Worm (Caenorhabditis elegans) whole organism, L4 larva: Measurements from ENCODE around the gene frm-10.

Experiments
- F37D6.2 ChIP-seq: sonication (generic microtip); optimal IDR thresholded peaks from 2 replicates; lab custom pipeline; 2016; ENCODE audit warnings: mild to moderate bottlenecking, missing genetic modification characterization, missing compliant biosample characterization
- F49E8.2 ChIP-seq: sonication (generic microtip); optimal IDR thresholded peaks from 2 replicates; lab custom pipeline; 2016; ENCODE audit warnings: missing compliant biosample characterization, mild to moderate bottlenecking, missing genetic modification characterization, borderline replicate concordance
- T20F7.1 ChIP-seq: fragments of 200-800 bp; sonication (Bioruptor generic); optimal IDR thresholded peaks from 2 replicates; lab custom pipeline; 2018; ENCODE audit warnings: mild to moderate bottlenecking, missing genetic modification characterization, missing compliant biosample characterization
- aha-1 ChIP-seq: fragments of 150-350 bp; peaks from one replicate; lab custom pipeline; 2014; ENCODE audit warnings: missing biosample characterization, missing genetic modification characterization
- ama-1 ChIP-seq: fragments of 150-350 bp; optimal IDR thresholded peaks from 2 replicates; lab custom pipeline; 2014; ENCODE audit warnings: inconsistent platforms, mixed read lengths
- arid-1 ChIP-seq: fragments of 200-800 bp; sonication (Bioruptor generic); conservative IDR thresholded peaks from 2 replicates; pipeline ENCODE4 v1.3.6; 2022; ENCODE audit warnings: missing genetic modification reagents, missing genetic modification characterization, missing compliant biosample characterization
- ceh-28 ChIP-seq: fragments of 150-350 bp; optimal IDR thresholded peaks from 2 replicates; lab custom pipeline; 2014; ENCODE audit warnings: missing biosample characterization, missing genetic modification reagents, missing genetic modification characterization
- ceh-32 ChIP-seq: sonication (generic microtip); optimal IDR thresholded peaks from 2 replicates; lab custom pipeline; 2016; ENCODE audit warnings: mild to moderate bottlenecking, missing genetic modification characterization, missing compliant biosample characterization; ENCODE audit not compliant: poor library complexity
- ceh-82 ChIP-seq: sonication (generic microtip); optimal IDR thresholded peaks from 2 replicates; lab custom pipeline; 2017; ENCODE audit warnings: missing biosample characterization, missing genetic modification characterization
- ces-1 ChIP-seq: fragments of 150-350 bp; sonication (generic microtip); optimal IDR thresholded peaks from 4 replicates; lab custom pipeline; 2014; ENCODE audit warnings: missing biosample characterization, missing genetic modification reagents, missing genetic modification characterization
- daf-12 ChIP-seq: fragments of 150-350 bp; optimal IDR thresholded peaks from 2 replicates; lab custom pipeline; 2014; ENCODE audit warnings: missing biosample characterization, missing genetic modification reagents, missing genetic modification characterization
- daf-16 ChIP-seq, 3 experiments: sonication (generic microtip); optimal IDR thresholded peaks; 2 replicates each; lab custom pipeline; 2016 to 2017; ENCODE audit warnings: missing genetic modification characterization in 3 of 3, missing genetic modification reagents in 3 of 3, mild to moderate bottlenecking in 2 of 3, missing compliant biosample characterization in 2 of 3, missing biosample characterization in 1 of 3, moderate library complexity in 1 of 3
- daf-19 ChIP-seq: fragments of 200-800 bp; sonication (Bioruptor generic); conservative IDR thresholded peaks from 2 replicates; pipeline ENCODE4 v1.3.6; 2022; ENCODE audit warnings: missing genetic modification characterization, missing compliant biosample characterization
- dpl-1 ChIP-seq: fragments of 150-350 bp; optimal IDR thresholded peaks from 2 replicates; lab custom pipeline; 2014; ENCODE audit warnings: missing biosample characterization, missing genetic modification reagents, missing genetic modification characterization
- duxl-1 ChIP-seq: sonication (generic microtip); optimal IDR thresholded peaks from 2 replicates; lab custom pipeline; 2016; ENCODE audit warnings: mild to moderate bottlenecking, missing genetic modification characterization, moderate library complexity, missing compliant biosample characterization; ENCODE audit not compliant: poor library complexity
- dve-1 ChIP-seq: sonication (generic microtip); optimal IDR thresholded peaks from 2 replicates; lab custom pipeline; 2017; ENCODE audit warnings: antibody characterized with exemption, mild to moderate bottlenecking, missing genetic modification characterization, missing compliant biosample characterization; ENCODE audit not compliant: insufficient read depth
- egl-43 ChIP-seq: fragments of 200-800 bp; sonication (Bioruptor generic); IDR thresholded peaks from 2 replicates; pipeline ENCODE4 v1.3.6; 2022; ENCODE audit warnings: missing genetic modification reagents, missing genetic modification characterization, missing compliant biosample characterization
- fkh-10 ChIP-seq: fragments of 150-350 bp; optimal IDR thresholded peaks from 2 replicates; lab custom pipeline; 2014; ENCODE audit warnings: missing biosample characterization, missing genetic modification reagents, missing genetic modification characterization
- hlh-30 ChIP-seq: sonication (generic microtip); optimal IDR thresholded peaks from 2 replicates; lab custom pipeline; 2017; ENCODE audit warnings: antibody characterized with exemption, mild to moderate bottlenecking, missing genetic modification characterization, missing compliant biosample characterization; ENCODE audit not compliant: insufficient read depth
- lin-15B ChIP-seq: fragments of 150-350 bp; sonication (generic microtip); optimal IDR thresholded peaks from 3 replicates; lab custom pipeline; 2014; ENCODE audit warnings: missing biosample characterization, missing genetic modification characterization
- mdl-1 ChIP-seq, 2 experiments: fragments of 150-350 bp in 1 of 2; sonication (generic microtip) in 1 of 2; optimal IDR thresholded peaks; 2 replicates each; lab custom pipeline; 2014 to 2017; ENCODE audit warnings: missing biosample characterization in 2 of 2, missing genetic modification characterization in 2 of 2
- mdt-29 ChIP-seq: fragments of 200-800 bp; sonication (Bioruptor generic); IDR thresholded peaks from 2 replicates; pipeline ENCODE4 v1.3.6; 2022; ENCODE audit warnings: missing genetic modification reagents, missing genetic modification characterization, missing compliant biosample characterization
- mep-1 ChIP-seq: fragments of 150-350 bp; sonication (generic microtip); optimal IDR thresholded peaks from 3 replicates; lab custom pipeline; 2014; ENCODE audit warnings: missing biosample characterization, missing genetic modification characterization
- mes-2 ChIP-seq: sonication (generic microtip); optimal IDR thresholded peaks from 2 replicates; lab custom pipeline; 2016; ENCODE audit warnings: missing genotype, mild to moderate bottlenecking, missing genetic modification characterization, missing compliant biosample characterization; ENCODE audit not compliant: poor library complexity, severe bottlenecking
- nhr-102 ChIP-seq: sonication (generic microtip); optimal IDR thresholded peaks from 2 replicates; lab custom pipeline; 2016; ENCODE audit warnings: mild to moderate bottlenecking, missing genetic modification characterization, moderate library complexity, missing compliant biosample characterization
- nhr-111 ChIP-seq: fragments of 200-800 bp; sonication (Bioruptor generic); optimal IDR thresholded peaks from 2 replicates; lab custom pipeline; 2018; ENCODE audit warnings: mild to moderate bottlenecking, missing genetic modification characterization, missing compliant biosample characterization
- nhr-42 ChIP-seq: fragments of 200-800 bp; sonication (Bioruptor generic); IDR thresholded peaks from 2 replicates; pipeline ENCODE4 v1.3.6; 2022; ENCODE audit warnings: missing genetic modification characterization, missing compliant biosample characterization
- nhr-6 ChIP-seq: fragments of 150-350 bp; optimal IDR thresholded peaks from 2 replicates; lab custom pipeline; 2014; ENCODE audit warnings: missing biosample characterization, missing genetic modification characterization
- nhr-77 ChIP-seq: fragments of 150-350 bp; optimal IDR thresholded peaks from 2 replicates; lab custom pipeline; 2014; ENCODE audit warnings: missing biosample characterization, missing genetic modification characterization
- pha-4 ChIP-seq, 2 experiments: fragments of 150-350 bp in 1 of 2; fragments of 200-800 bp in 1 of 2; sonication (Bioruptor generic) in 1 of 2; IDR thresholded peaks in 1 of 2; optimal IDR thresholded peaks in 1 of 2; 2 replicates each; pipeline versions ENCODE4 v1.3.6 to Lab custom; 2014 to 2022; ENCODE audit warnings: missing genetic modification characterization in 2 of 2, missing genetic modification reagents in 2 of 2, missing biosample characterization in 1 of 2, missing compliant biosample characterization in 1 of 2
- php-3 ChIP-seq: fragments of 200-800 bp; sonication (Bioruptor generic); IDR thresholded peaks from 2 replicates; pipeline ENCODE4 v1.3.6; 2022; ENCODE audit warnings: missing genetic modification reagents, missing genetic modification characterization, missing compliant biosample characterization
- rbr-2 ChIP-seq: sonication (generic microtip); optimal IDR thresholded peaks from 2 replicates; lab custom pipeline; 2016; ENCODE audit warnings: missing genotype, missing genetic modification characterization, missing compliant biosample characterization
- sdz-12 ChIP-seq: fragments of 200-800 bp; sonication (Bioruptor generic); optimal IDR thresholded peaks from 2 replicates; lab custom pipeline; 2018; ENCODE audit warnings: mild to moderate bottlenecking, missing genetic modification characterization, missing compliant biosample characterization
- set-16 ChIP-seq: fragments of 200-800 bp; sonication (Bioruptor generic); IDR thresholded peaks from 2 replicates; pipeline ENCODE4 v1.3.6; 2022; ENCODE audit warnings: missing genetic modification reagents, missing genetic modification characterization, missing compliant biosample characterization
- skn-1 ChIP-seq: fragments of 150-350 bp; optimal IDR thresholded peaks from 2 replicates; lab custom pipeline; 2014; ENCODE audit warnings: missing biosample characterization, missing genetic modification characterization
- snpc-4 ChIP-seq: fragments of 150-350 bp; optimal IDR thresholded peaks from 2 replicates; lab custom pipeline; 2014; ENCODE audit warnings: missing biosample characterization, missing genetic modification characterization
- tag-97 ChIP-seq: fragments of 200-800 bp; sonication (Bioruptor generic); IDR thresholded peaks from 2 replicates; pipeline ENCODE4 v1.3.6; 2022; ENCODE audit warnings: missing genetic modification characterization, missing compliant biosample characterization
- unc-130 ChIP-seq: sonication (generic microtip); optimal IDR thresholded peaks from 2 replicates; lab custom pipeline; 2016; ENCODE audit warnings: missing genetic modification reagents, missing genetic modification characterization, missing compliant biosample characterization
- unc-39 ChIP-seq: sonication (generic microtip); optimal IDR thresholded peaks from 2 replicates; lab custom pipeline; 2017; ENCODE audit warnings: missing biosample characterization, missing genetic modification characterization
- vab-7 ChIP-seq: fragments of 200-800 bp; sonication (Bioruptor generic); IDR thresholded peaks from 2 replicates; pipeline ENCODE4 v1.3.6; 2022; ENCODE audit warnings: missing genetic modification reagents, missing genetic modification characterization, missing compliant biosample characterization
- zag-1 ChIP-seq: fragments of 150-350 bp; optimal IDR thresholded peaks from 2 replicates; lab custom pipeline; 2014; ENCODE audit warnings: missing biosample characterization, missing genetic modification characterization
- zfp-2 ChIP-seq: sonication (generic microtip); optimal IDR thresholded peaks from 2 replicates; lab custom pipeline; 2016; ENCODE audit warnings: mild to moderate bottlenecking, missing genetic modification characterization, missing compliant biosample characterization
- zfp-3 ChIP-seq: fragments of 200-800 bp; sonication (Bioruptor generic); conservative IDR thresholded peaks from 2 replicates; pipeline ENCODE4 v1.3.6; 2022; ENCODE audit warnings: missing genetic modification reagents, missing genetic modification characterization, missing compliant biosample characterization
- zip-11 ChIP-seq: fragments of 200-800 bp; sonication (Bioruptor generic); IDR thresholded peaks from 2 replicates; pipeline ENCODE4 v1.3.6; 2022; ENCODE audit warnings: missing genetic modification characterization, missing compliant biosample characterization

The frm-10 gene

DNA sequence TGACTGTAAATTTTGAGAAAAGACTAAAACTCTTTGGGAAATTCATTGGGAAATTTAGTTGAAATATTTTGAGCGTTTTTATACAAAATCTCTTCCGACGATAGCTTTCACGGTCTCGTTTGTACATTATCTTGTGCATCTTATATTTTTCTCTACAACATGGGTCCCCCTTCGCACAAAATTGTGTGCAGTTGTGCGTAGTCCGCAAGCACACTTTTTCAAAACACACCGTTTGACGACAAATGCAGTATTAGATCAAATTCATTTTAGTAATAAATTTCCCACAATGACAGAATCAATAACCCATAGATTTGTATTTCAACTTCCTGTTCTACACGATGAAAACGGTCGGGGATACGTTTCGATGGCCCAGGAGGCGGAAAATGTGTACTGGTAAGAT lies 5.1 kb upstream of the frm-10 start, which contains the start of gene F25H9.2:
Gene F25H9.2, plus strand, starts transcription at position 226 of the 400 bp plus-strand sequence.
- TF ChIP-seq php-3 (GFP tag; lab: Robert Waterston, UW) (no peak), F49E8.2 (tag; lab: Kevin White, UChicago) (no peak), ceh-82 (tag; lab: Kevin White, UChicago) (no peak), unc-39 (tag; lab: Kevin White, UChicago) (no peak), nhr-6 (tag; lab: Kevin White, UChicago) (peak; percentile 52), dpl-1 (GFP tag; lab: Kevin White, UChicago) (peak; percentile 35)

DNA sequence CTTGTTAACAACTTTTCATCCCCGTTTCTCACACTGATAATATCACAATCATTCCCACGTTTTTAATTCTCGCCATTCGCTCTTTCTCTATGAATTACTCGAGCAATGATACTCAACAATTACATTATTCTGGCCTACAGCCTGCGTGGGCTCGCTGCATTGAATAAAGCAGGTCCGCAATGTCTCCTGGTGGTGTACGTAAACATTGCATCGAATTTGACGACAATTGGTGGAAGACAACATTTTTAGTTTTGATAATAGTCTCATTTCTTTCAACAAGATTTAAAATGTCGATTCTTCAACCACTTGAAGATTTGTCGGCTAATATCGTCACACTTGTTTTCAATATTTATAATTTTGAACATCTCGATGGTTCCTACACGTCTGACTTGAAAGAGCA lies 3.7 kb upstream of the frm-10 start, which contains the start of gene bath-39:
Gene bath-39, plus strand, starts transcription at position 137 of the 400 bp plus-strand sequence.
- TF ChIP-seq duxl-1 (no peak), daf-12 (tag; lab: Kevin White, UChicago) (no peak), hlh-30 (tag; lab: Kevin White, UChicago) (peak; percentile 8), zip-11 (GFP tag; lab: Robert Waterston, UW) (no peak), pha-4 (GFP tag; IDR thresholded peaks at IDR 0.05; lab: Robert Waterston, UW) (no peak), pha-4 (tag; optimal IDR thresholded peaks at IDR 0.05; lab: Kevin White, UChicago) (no peak), mes-2 (tag; lab: Kevin White, UChicago) (peak; percentile 53), ceh-28 (no peak), sdz-12 (no peak), dpl-1 (GFP tag; lab: Kevin White, UChicago) (peak; percentile 11), zfp-3 (GFP tag; lab: Robert Waterston, UW) (no peak), lin-15B (no peak), nhr-111 (no peak), skn-1 (tag; lab: Kevin White, UChicago) (no peak), nhr-42 (no peak), T20F7.1 (GFP tag; lab: Kevin White, UChicago) (peak; percentile 0), dve-1 (tag; lab: Kevin White, UChicago) (peak; percentile 8), mdt-29 (GFP tag; lab: Robert Waterston, UW) (no peak), vab-7 (GFP tag; lab: Robert Waterston, UW) (no peak), nhr-6 (tag; lab: Kevin White, UChicago) (peak; percentile 19), fkh-10 (no peak), ceh-82 (tag; lab: Kevin White, UChicago) (no peak), snpc-4 (tag; lab: Kevin White, UChicago) (no peak), rbr-2 (peak; percentile 3), egl-43 (GFP tag; lab: Robert Waterston, UW) (no peak)

DNA sequence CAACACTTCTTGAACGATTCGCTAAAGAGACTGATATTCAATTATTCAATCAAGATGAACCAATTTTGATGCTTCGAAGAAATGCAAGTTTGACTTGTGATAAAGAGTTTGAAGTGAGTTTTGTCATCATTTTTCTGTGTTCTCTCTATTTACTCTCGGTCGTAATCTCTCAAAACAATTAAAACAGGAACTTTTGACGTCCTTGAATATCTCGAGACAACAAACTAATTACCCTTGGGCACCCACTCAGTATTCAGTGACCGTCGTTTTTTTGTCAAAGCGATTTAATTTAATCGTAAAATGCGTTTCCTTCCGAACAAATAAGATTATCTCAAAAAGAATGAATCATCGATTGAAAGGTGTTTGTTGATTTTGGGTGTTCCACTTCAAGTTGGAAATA lies 1.1 kb downstream of the frm-10 start:
- TF ChIP-seq nhr-77 (tag; lab: Kevin White, UChicago) (no peak), mep-1 (tag; lab: Kevin White, UChicago) (peak; percentile 27), ces-1 (GFP tag; lab: Kevin White, UChicago) (peak; percentile 18), daf-16 (GFP tag; optimal IDR thresholded peaks at IDR 0.05; lab: Kevin White, UChicago) (no peak), daf-16 (tag; optimal IDR thresholded peaks at IDR 0.05; lab: Kevin White, UChicago) (peak; percentile 4), aha-1 (peak; percentile 54)

DNA sequence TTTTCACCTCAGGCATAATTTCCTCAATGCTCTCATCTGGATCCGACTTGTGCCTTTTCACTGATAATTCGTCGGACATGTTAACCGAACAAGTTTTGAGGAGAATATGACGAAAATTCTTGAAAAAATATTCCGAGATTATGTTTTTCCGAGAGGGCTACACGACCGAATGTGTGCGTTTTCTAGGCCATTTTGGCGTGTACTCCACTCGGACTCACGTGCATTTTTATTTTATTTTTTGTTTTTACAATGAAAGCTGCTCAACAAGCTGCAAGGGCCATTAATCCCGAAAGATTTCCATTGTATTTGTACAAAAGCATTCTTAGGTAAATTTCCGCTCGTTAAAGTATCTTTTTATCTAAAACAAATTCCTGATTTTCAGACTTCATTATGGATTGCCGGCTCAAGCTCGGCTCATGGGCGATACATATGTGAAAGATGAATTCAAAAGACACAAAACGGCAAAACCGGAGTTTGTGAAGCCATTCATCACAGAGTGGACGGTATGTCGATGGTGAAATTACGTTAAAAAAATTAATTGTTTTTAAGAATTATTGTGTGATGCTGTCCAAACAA lies 5.3 kb downstream of the frm-10 start, which contains the start of the genes F25H9.6 and F25H9.7:
Gene F25H9.6, minus strand, starts transcription at position 172 of the 576 bp plus-strand sequence.
Gene F25H9.7, plus strand, starts transcription at position 187 of the 576 bp plus-strand sequence.
- TF ChIP-seq zag-1 (tag; lab: Kevin White, UChicago) (no peak), ama-1 (lab: Kevin White, UChicago) (no peak), mdt-29 (GFP tag; lab: Robert Waterston, UW) (peak; percentile 69; the same call in 1 of the 2 replicates), unc-130 (GFP tag; lab: Kevin White, UChicago) (peak; percentile 97), arid-1 (GFP tag; lab: Robert Waterston, UW) (peak; percentile 60; the same call in 1 of the 2 replicates), tag-97 (peak; percentile 90; the same call in 1 of the 2 replicates), set-16 (GFP tag; lab: Robert Waterston, UW) (no peak), F37D6.2 (tag; lab: Kevin White, UChicago) (peak; percentile 70), daf-16 (GFP tag; optimal IDR thresholded peaks at IDR 0.05; lab: Kevin White, UChicago) (peak; percentile 43 to 86), daf-16 (tag; optimal IDR thresholded peaks at IDR 0.05; lab: Kevin White, UChicago) (peak; percentile 29), nhr-102 (tag; lab: Kevin White, UChicago) (peak; percentile 48), ceh-32 (tag; lab: Kevin White, UChicago) (no peak), nhr-6 (tag; lab: Kevin White, UChicago) (peak; percentile 93), mdl-1 (tag; optimal IDR thresholded peaks at IDR 0.05; lab: Kevin White, UChicago) (peak; percentile 72 to 91), zfp-2 (no peak), daf-19 (GFP tag; lab: Robert Waterston, UW) (0 out of 2 replicates have a peak, but pooled peaks have one; percentile 33)
